Fruit fly (Drosophila melanogaster) whole organism, embryonic: ENCODE data around the gene eya.
A peak's percentile ranks its signal among the peaks of the same experiment; 100 is the strongest.

Source experiments
- Adf1 ChIP-seq: fragments of 200-800 bp; sonication (Bioruptor generic); IDR thresholded peaks from 2 replicates; pipeline ENCODE4 v1.3.6; 2022; ENCODE audit warnings: missing biosample characterization, missing genetic modification characterization
- Atf6 ChIP-seq: fragments of 200-800 bp; sonication (Bioruptor generic); IDR thresholded peaks from 2 replicates; pipeline ENCODE4 v1.3.6; 2022; ENCODE audit warnings: missing biosample characterization, missing genetic modification characterization
- CG10321 ChIP-seq: fragments of 200-800 bp; sonication (Bioruptor generic); IDR thresholded peaks from 2 replicates; pipeline ENCODE4 v1.3.6; 2022; ENCODE audit warnings: missing biosample characterization, missing genetic modification characterization
- CG10959 ChIP-seq: fragments of 200-800 bp; sonication (Bioruptor generic); IDR thresholded peaks from 2 replicates; pipeline ENCODE4 v1.3.6; 2022; ENCODE audit warnings: missing biosample characterization, missing genetic modification characterization
- CG11085 ChIP-seq: fragments of 200-800 bp; sonication (Bioruptor generic); IDR thresholded peaks from 2 replicates; pipeline ENCODE4 v1.3.6; 2022; ENCODE audit warnings: missing biosample characterization, missing genetic modification characterization
- CG13424 ChIP-seq: fragments of 200-800 bp; sonication (Bioruptor generic); optimal IDR thresholded peaks from 2 replicates; lab custom pipeline; 2019; ENCODE audit warnings: missing biosample characterization, mild to moderate bottlenecking, missing genetic modification characterization, moderate library complexity
- CG16813 ChIP-seq: fragments of 200-800 bp; sonication (Bioruptor generic); IDR thresholded peaks from 3 replicates; pipeline ENCODE4 v1.3.6; 2022; ENCODE audit warnings: missing biosample characterization, missing genetic modification characterization; ENCODE audit not compliant: partially characterized antibody
- CG16815 ChIP-seq: fragments of 200-800 bp; sonication (Bioruptor generic); optimal IDR thresholded peaks from 3 replicates; lab custom pipeline; 2017; ENCODE audit warnings: missing biosample characterization, mild to moderate bottlenecking, missing genetic modification characterization
- CG2199 ChIP-seq: fragments of 200-800 bp; sonication (Bioruptor generic); IDR thresholded peaks from 3 replicates; pipeline ENCODE4 v1.3.6; 2022; ENCODE audit warnings: missing biosample characterization, missing genetic modification characterization
- CG4617 ChIP-seq: fragments of 200-800 bp; sonication (Bioruptor generic); optimal IDR thresholded peaks from 3 replicates; lab custom pipeline; 2016; ENCODE audit warnings: missing biosample characterization, missing genetic modification characterization, borderline replicate concordance
- CG4854 ChIP-seq: fragments of 200-800 bp; sonication (Bioruptor generic); optimal IDR thresholded peaks from 2 replicates; lab custom pipeline; 2016; ENCODE audit warnings: missing biosample characterization, missing genetic modification characterization, inconsistent platforms
- CG6791 ChIP-seq: fragments of 200-800 bp; sonication (Bioruptor generic); IDR thresholded peaks from 3 replicates; pipeline ENCODE4 v1.3.6; 2022; ENCODE audit warnings: missing biosample characterization, missing genetic modification characterization; ENCODE audit not compliant: partially characterized antibody
- CG9797 ChIP-seq: fragments of 200-800 bp; sonication (Bioruptor generic); optimal IDR thresholded peaks from 3 replicates; lab custom pipeline; 2018; ENCODE audit warnings: missing biosample characterization, mild to moderate bottlenecking, missing genetic modification characterization
- CHES-1-like ChIP-seq: fragments of 200-800 bp; sonication (Bioruptor generic); optimal IDR thresholded peaks from 2 replicates; lab custom pipeline; 2016; ENCODE audit warnings: missing biosample characterization, missing genetic modification characterization
- Deaf1 ChIP-seq: fragments of 200-800 bp; optimal IDR thresholded peaks from 3 replicates; lab custom pipeline; 2019; ENCODE audit warnings: missing biosample characterization, mild to moderate bottlenecking, missing genetic modification characterization, moderate library complexity
- Hmx ChIP-seq: fragments of 200-800 bp; sonication (Bioruptor generic); optimal IDR thresholded peaks from 2 replicates; lab custom pipeline; 2016; ENCODE audit warnings: missing biosample characterization, missing genetic modification characterization
- Med ChIP-seq: fragments of 200-800 bp; sonication (Bioruptor generic); peaks from one replicate; lab custom pipeline; 2016; ENCODE audit warnings: missing biosample characterization, missing genetic modification characterization, mild to moderate bottlenecking, inconsistent platforms, moderate library complexity
- Nf-YB ChIP-seq: fragments of 200-800 bp; sonication (Bioruptor generic); optimal IDR thresholded peaks from 3 replicates; lab custom pipeline; 2019; ENCODE audit warnings: missing biosample characterization, mild to moderate bottlenecking, missing genetic modification characterization, moderate library complexity
- Nf-YC ChIP-seq: fragments of 200-800 bp; optimal IDR thresholded peaks from 3 replicates; lab custom pipeline; 2019; ENCODE audit warnings: missing biosample characterization, mild to moderate bottlenecking, missing genetic modification characterization, moderate library complexity
- Rx ChIP-seq: fragments of 200-800 bp; sonication (Bioruptor generic); IDR thresholded peaks from 2 replicates; pipeline ENCODE4 v1.3.6; 2022; ENCODE audit warnings: missing biosample characterization, missing genetic modification characterization
- abd-A ChIP-seq: fragments of 200-800 bp; sonication (Bioruptor generic); optimal IDR thresholded peaks from 3 replicates; lab custom pipeline; 2019; ENCODE audit warnings: missing biosample characterization, mild to moderate bottlenecking, missing genetic modification characterization, moderate library complexity
- amos ChIP-seq: fragments of 200-800 bp; sonication (Bioruptor generic); IDR thresholded peaks from 2 replicates; pipeline ENCODE4 v1.3.6; 2022; ENCODE audit warnings: missing biosample characterization, missing genetic modification characterization; ENCODE audit not compliant: partially characterized antibody
- ci ChIP-seq: fragments of 200-800 bp; sonication (Bioruptor generic); IDR thresholded peaks from 3 replicates; pipeline ENCODE4 v1.3.6; 2022; ENCODE audit warnings: missing biosample characterization, missing genetic modification characterization
- crol ChIP-seq: fragments of 200-800 bp; sonication (Bioruptor generic); IDR thresholded peaks from 2 replicates; pipeline ENCODE4 v1.3.6; 2022; ENCODE audit warnings: missing biosample characterization, missing genetic modification characterization
- dan ChIP-seq: fragments of 200-800 bp; sonication (Bioruptor generic); IDR thresholded peaks from 2 replicates; pipeline ENCODE4 v1.3.6; 2022; ENCODE audit warnings: missing biosample characterization, missing genetic modification characterization
- dm ChIP-seq: fragments of 200-800 bp; sonication (Bioruptor generic); optimal IDR thresholded peaks from 3 replicates; lab custom pipeline; 2016; ENCODE audit warnings: missing biosample characterization, missing genetic modification characterization
- ewg ChIP-seq: fragments of 200-800 bp; sonication (Bioruptor generic); optimal IDR thresholded peaks from 3 replicates; lab custom pipeline; 2017; ENCODE audit warnings: mild to moderate bottlenecking, missing biosample characterization, missing genetic modification reagents, missing genetic modification characterization
- eyg ChIP-seq: fragments of 200-800 bp; sonication (Bioruptor generic); optimal IDR thresholded peaks from 3 replicates; lab custom pipeline; 2016; ENCODE audit warnings: missing biosample characterization, missing genetic modification characterization
- hb ChIP-seq: fragments of 200-800 bp; sonication (Bioruptor generic); IDR thresholded peaks from 3 replicates; pipeline ENCODE4 v1.3.6; 2022; ENCODE audit warnings: missing biosample characterization, missing genetic modification characterization; ENCODE audit not compliant: partially characterized antibody
- ken ChIP-seq: fragments of 200-800 bp; sonication (Bioruptor generic); IDR thresholded peaks from 3 replicates; pipeline ENCODE4 v1.3.6; 2022; ENCODE audit warnings: missing biosample characterization, missing genetic modification characterization
- kni ChIP-seq: fragments of 200-800 bp; sonication (Bioruptor generic); optimal IDR thresholded peaks from 3 replicates; lab custom pipeline; 2017; ENCODE audit warnings: mild to moderate bottlenecking, missing biosample characterization, missing genetic modification reagents, missing genetic modification characterization
- mam ChIP-seq: fragments of 200-800 bp; sonication (Bioruptor generic); optimal IDR thresholded peaks from 3 replicates; lab custom pipeline; 2016; ENCODE audit warnings: missing biosample characterization, missing genetic modification characterization
- pfk ChIP-seq: fragments of 200-800 bp; sonication (Bioruptor generic); optimal IDR thresholded peaks from 2 replicates; lab custom pipeline; 2018; ENCODE audit warnings: missing biosample characterization, mild to moderate bottlenecking, missing genetic modification characterization, moderate library complexity
- pros ChIP-seq: fragments of 200-800 bp; sonication (Bioruptor generic); optimal IDR thresholded peaks from 3 replicates; lab custom pipeline; 2019; ENCODE audit warnings: missing biosample characterization, mild to moderate bottlenecking, missing genetic modification characterization, moderate library complexity
- sens ChIP-seq: fragments of 200-800 bp; sonication (Bioruptor generic); peaks from one replicate; lab custom pipeline; 2016; ENCODE audit warnings: missing biosample characterization, missing genetic modification characterization
- sisA ChIP-seq: fragments of 200-800 bp; sonication (Bioruptor generic); IDR thresholded peaks from 2 replicates; pipeline ENCODE4 v1.3.6; 2022; ENCODE audit warnings: missing biosample characterization, missing genetic modification characterization
- tin ChIP-seq: fragments of 200-800 bp; sonication (Bioruptor generic); optimal IDR thresholded peaks from 3 replicates; lab custom pipeline; 2016; ENCODE audit warnings: missing biosample characterization, missing genetic modification characterization
- ttk ChIP-seq: fragments of 200-800 bp; sonication (Bioruptor generic); IDR thresholded peaks from 2 replicates; pipeline ENCODE4 v2.1.2; 2022; ENCODE audit warnings: missing biosample characterization, missing genetic modification characterization
- twi ChIP-seq: fragments of 200-800 bp; optimal IDR thresholded peaks from 2 replicates; lab custom pipeline; 2019; ENCODE audit warnings: missing biosample characterization, mild to moderate bottlenecking, missing genetic modification characterization, moderate library complexity
- zen ChIP-seq: fragments of 200-800 bp; sonication (Bioruptor generic); optimal IDR thresholded peaks from 3 replicates; lab custom pipeline; 2018; ENCODE audit warnings: missing biosample characterization, mild to moderate bottlenecking, missing genetic modification characterization, moderate library complexity
- zf30C ChIP-seq: fragments of 200-800 bp; sonication (Bioruptor generic); optimal IDR thresholded peaks from 3 replicates; lab custom pipeline; 2018; ENCODE audit warnings: missing biosample characterization, mild to moderate bottlenecking, missing genetic modification characterization

The eya gene

DNA sequence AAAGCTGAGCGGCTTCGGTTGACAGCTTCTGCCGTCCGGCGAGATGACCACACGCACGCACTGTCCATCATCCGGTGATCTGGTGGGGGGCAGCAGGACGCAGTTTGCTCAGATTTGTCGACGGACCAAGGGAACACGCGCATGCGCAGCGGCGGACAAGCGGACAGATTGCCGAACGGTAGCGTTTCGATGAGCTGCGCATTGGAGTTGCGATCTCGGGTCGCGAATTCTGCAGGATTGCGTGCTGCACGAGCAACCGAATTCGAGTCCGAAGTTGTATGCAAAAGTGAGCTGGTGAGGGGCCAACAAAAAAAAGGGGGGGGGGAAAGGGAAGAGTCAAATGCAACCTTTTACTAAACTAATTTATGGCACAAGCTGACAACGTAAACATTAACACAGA is 13.1 kb downstream of the eya start:
- TF ChIP-seq sisA (GFP tag; lab: Robert Waterston, UW), result 0 out of 2 replicates have a peak, but pooled peaks have one; percentile 10
- TF ChIP-seq CG6791 (GFP tag; lab: Robert Waterston, UW), result 0 out of 3 replicates have a peak, but pooled peaks have one; percentile 11
- peak; percentile 3 for TF ChIP-seq Med (GFP tag; lab: Kevin White, UChicago)
- TF ChIP-seq CG16815 (GFP tag; lab: Kevin White, UChicago), result no peak

dm6 chr2L:6532977-6533376 is 13.8 kb downstream of the eya start:
- TF ChIP-seq CG10959 (no peak), CG9797 (GFP tag; lab: Kevin White, UChicago) (no peak), Adf1 (GFP tag; lab: Robert Waterston, UW) (no peak), zen (tag; lab: Kevin White, UChicago) (no peak), crol (GFP tag; lab: Robert Waterston, UW) (0 out of 2 replicates have a peak, but pooled peaks have one; percentile 9), Hmx (no peak), ttk (no peak), ci (no peak)

DNA sequence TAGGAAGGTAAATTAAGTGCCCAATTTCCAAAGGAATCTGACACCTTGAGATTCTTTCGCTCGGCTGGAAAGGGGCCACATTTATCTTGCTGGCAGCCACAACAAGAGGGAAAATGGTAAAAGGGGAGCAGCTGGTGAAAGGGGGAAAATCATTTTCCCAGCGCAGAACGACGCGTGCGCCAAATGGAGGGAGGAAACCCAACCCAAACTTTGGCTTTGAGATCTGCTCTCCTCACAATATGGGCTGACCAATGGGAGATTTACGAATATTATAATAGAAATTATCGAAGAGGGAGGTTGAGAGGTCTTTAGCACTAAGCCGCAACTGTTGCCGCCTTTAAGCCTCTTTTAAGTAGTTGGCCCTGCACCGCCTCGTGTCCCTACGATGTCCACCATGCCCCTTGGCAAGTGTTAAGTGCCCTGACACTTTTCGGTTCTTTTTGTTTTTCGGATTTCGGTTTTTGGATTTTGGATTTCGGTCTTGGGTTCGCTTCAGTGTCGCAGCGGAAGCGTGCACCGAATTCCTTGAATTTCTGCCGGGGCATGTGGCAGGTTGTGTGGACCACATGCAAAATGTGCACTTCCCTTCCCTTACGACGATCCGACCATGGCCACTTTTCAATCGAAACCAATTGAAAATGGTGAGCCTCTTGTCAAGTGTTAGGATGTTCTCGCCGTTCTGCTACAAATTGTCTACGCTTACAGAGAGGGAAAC is 14.6 kb downstream of the eya start:
- no peak for TF ChIP-seq CG4854 (GFP tag; lab: Kevin White, UChicago)
- TF ChIP-seq CG13424 (tag; lab: Kevin White, UChicago), result no peak
- peak; percentile 24 for TF ChIP-seq ewg
- peak; percentile 77 for TF ChIP-seq Nf-YB (GFP tag; lab: Kevin White, UChicago)
- TF ChIP-seq dm (GFP tag; lab: Kevin White, UChicago), result no peak
- TF ChIP-seq Atf6 (GFP tag; lab: Robert Waterston, UW), result no peak
- peak; percentile 32 for TF ChIP-seq sens (GFP tag; lab: Kevin White, UChicago)
- TF ChIP-seq hb, result no peak
- 0 out of 3 replicates have a peak, but pooled peaks have one; percentile 19 for TF ChIP-seq CG16813
- TF ChIP-seq dan (GFP tag; lab: Robert Waterston, UW), result no peak
- no peak for TF ChIP-seq mam (GFP tag; lab: Kevin White, UChicago)
- TF ChIP-seq eyg, result no peak
- TF ChIP-seq amos (GFP tag; lab: Robert Waterston, UW), result 0 out of 2 replicates have a peak, but pooled peaks have one; percentile 5
- TF ChIP-seq Nf-YC (tag; lab: Kevin White, UChicago), result peak; percentile 75
- no peak for TF ChIP-seq abd-A (tag; lab: Kevin White, UChicago)
- TF ChIP-seq Rx (GFP tag; lab: Robert Waterston, UW), result no peak
- TF ChIP-seq CG2199 (GFP tag; lab: Robert Waterston, UW), result no peak
- TF ChIP-seq Med (GFP tag; lab: Kevin White, UChicago), result peak; percentile 49
- peak; percentile 94 for TF ChIP-seq twi

DNA sequence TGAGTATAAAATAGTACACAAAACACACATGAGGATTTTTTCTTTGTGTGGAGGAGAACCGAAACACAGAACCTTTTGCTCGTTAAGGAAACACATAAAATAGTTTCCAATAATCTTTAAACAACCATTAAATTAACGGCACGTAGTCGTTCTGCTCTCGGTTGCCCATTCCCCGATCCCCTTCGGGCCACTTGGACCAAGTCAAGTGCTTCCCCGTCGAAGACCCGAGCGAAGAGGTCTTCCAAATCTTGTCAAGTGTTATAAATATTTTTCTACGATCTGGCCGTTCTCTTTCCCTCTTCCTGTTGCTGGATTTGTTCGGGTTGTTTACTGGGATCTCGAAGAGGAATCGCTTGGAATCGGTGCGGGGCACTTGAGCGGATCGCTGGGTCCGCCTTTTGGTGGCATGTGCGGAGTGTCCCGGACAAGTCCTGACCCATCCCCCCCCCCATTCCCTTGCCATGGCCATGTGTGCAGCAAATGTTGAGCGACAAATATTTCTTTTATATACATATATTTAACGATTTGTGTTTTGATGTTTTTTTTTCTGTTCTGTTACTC is 15.7 kb downstream of the eya start:
- TF ChIP-seq zf30C (GFP tag; lab: Kevin White, UChicago) (peak; percentile 57), CHES-1-like (GFP tag; lab: Kevin White, UChicago) (no peak), CG11085 (GFP tag; lab: Robert Waterston, UW) (no peak), tin (GFP tag; lab: Kevin White, UChicago) (peak; percentile 10), kni (GFP tag; lab: Kevin White, UChicago) (peak; percentile 19), CG4617 (GFP tag; lab: Kevin White, UChicago) (no peak), twi (peak; percentile 93), Deaf1 (tag; lab: Kevin White, UChicago) (peak; percentile 20), CG10321 (0 out of 2 replicates have a peak, but pooled peaks have one; percentile 11), pfk (GFP tag; lab: Kevin White, UChicago) (no peak), pros (GFP tag; lab: Kevin White, UChicago) (peak; percentile 75), crol (GFP tag; lab: Robert Waterston, UW) (peak; percentile 51), ken (GFP tag; lab: Robert Waterston, UW) (no peak), CG2199 (GFP tag; lab: Robert Waterston, UW) (0 out of 3 replicates have a peak, but pooled peaks have one; percentile 59)
- TF ChIP-seq, all 482 proteins: peak for 9
